Fruit fly (Drosophila melanogaster) whole organism, embryonic: ENCODE results near the gene Osi20.
A peak's percentile ranks its signal among the peaks of the same experiment; 100 is the strongest.

Source experiments
- ATbp ChIP-seq: fragments of 200-800 bp; sonication (Bioruptor generic); optimal IDR thresholded peaks from 2 replicates; lab custom pipeline; 2017; ENCODE audit warnings: missing biosample characterization, mild to moderate bottlenecking, missing genetic modification characterization, missing genetic modification reagents
- Abd-B ChIP-seq: fragments of 200-800 bp; sonication (Bioruptor generic); optimal IDR thresholded peaks from 2 replicates; lab custom pipeline; 2018; ENCODE audit warnings: missing biosample characterization, mild to moderate bottlenecking, missing genetic modification characterization, moderate library complexity
- Awh ChIP-seq: fragments of 200-800 bp; sonication (Bioruptor generic); IDR thresholded peaks from 2 replicates; pipeline ENCODE4, ENCODE4 v1.3.6; 2022; ENCODE audit warnings: missing biosample characterization, missing genetic modification characterization
- BEAF-32 ChIP-seq: fragments of 200-800 bp; sonication (Bioruptor generic); optimal IDR thresholded peaks from 3 replicates; lab custom pipeline; 2017; ENCODE audit warnings: missing biosample characterization, missing genetic modification characterization, mild to moderate bottlenecking, moderate library complexity, missing genetic modification reagents
- CG10147 ChIP-seq: fragments of 200-800 bp; sonication (Bioruptor generic); optimal IDR thresholded peaks from 2 replicates; lab custom pipeline; 2019; ENCODE audit warnings: missing biosample characterization, mild to moderate bottlenecking, missing genetic modification characterization, moderate library complexity
- CG14860 ChIP-seq: fragments of 200-800 bp; sonication (Bioruptor generic); IDR thresholded peaks from 3 replicates; pipeline ENCODE4 v1.3.6; 2022; ENCODE audit warnings: missing biosample characterization, missing genetic modification characterization; ENCODE audit not compliant: partially characterized antibody
- CG1602 ChIP-seq: fragments of 200-800 bp; sonication (Bioruptor generic); optimal IDR thresholded peaks from 3 replicates; lab custom pipeline; 2016; ENCODE audit warnings: missing biosample characterization, missing genetic modification characterization
- CG17829 ChIP-seq: fragments of 200-800 bp; optimal IDR thresholded peaks from 2 replicates; lab custom pipeline; 2019; ENCODE audit warnings: missing biosample characterization, mild to moderate bottlenecking, missing genetic modification characterization, moderate library complexity
- CG17912 ChIP-seq: fragments of 200-800 bp; sonication (Bioruptor generic); optimal IDR thresholded peaks from 2 replicates; lab custom pipeline; 2018; ENCODE audit warnings: missing biosample characterization, mild to moderate bottlenecking, missing genetic modification characterization
- CG18476 ChIP-seq: fragments of 200-800 bp; sonication (Bioruptor generic); optimal IDR thresholded peaks from 2 replicates; lab custom pipeline; 2016; ENCODE audit warnings: missing biosample characterization, mild to moderate bottlenecking, missing genetic modification characterization
- CG32532 ChIP-seq: fragments of 200-800 bp; sonication (Bioruptor generic); IDR thresholded peaks from 2 replicates; pipeline ENCODE4 v1.3.6; 2022; ENCODE audit warnings: missing biosample characterization, missing genetic modification characterization
- CG32772 ChIP-seq: fragments of 200-800 bp; sonication (Bioruptor generic); IDR thresholded peaks from 2 replicates; pipeline ENCODE4 v1.3.6; 2022; ENCODE audit warnings: missing biosample characterization, missing genetic modification characterization
- CG34224 ChIP-seq: fragments of 200-800 bp; sonication (Bioruptor generic); IDR thresholded peaks from 3 replicates; pipeline ENCODE4 v1.3.6; 2022; ENCODE audit warnings: missing biosample characterization, missing genetic modification characterization; ENCODE audit not compliant: partially characterized antibody
- CG34376 ChIP-seq: fragments of 200-800 bp; sonication (Bioruptor generic); optimal IDR thresholded peaks from 2 replicates; lab custom pipeline; 2018; ENCODE audit warnings: missing biosample characterization, mild to moderate bottlenecking, missing genetic modification characterization
- CG3995 ChIP-seq: fragments of 200-800 bp; sonication (Bioruptor generic); optimal IDR thresholded peaks from 3 replicates; lab custom pipeline; 2016; ENCODE audit warnings: missing biosample characterization, missing genetic modification characterization
- CG4617 ChIP-seq: fragments of 200-800 bp; sonication (Bioruptor generic); optimal IDR thresholded peaks from 3 replicates; lab custom pipeline; 2016; ENCODE audit warnings: missing biosample characterization, missing genetic modification characterization, borderline replicate concordance
- CHES-1-like ChIP-seq: fragments of 200-800 bp; sonication (Bioruptor generic); optimal IDR thresholded peaks from 2 replicates; lab custom pipeline; 2016; ENCODE audit warnings: missing biosample characterization, missing genetic modification characterization
- Dek ChIP-seq: fragments of 200-800 bp; sonication (Bioruptor generic); optimal IDR thresholded peaks from 3 replicates; lab custom pipeline; 2019; ENCODE audit warnings: missing biosample characterization, mild to moderate bottlenecking, missing genetic modification characterization, moderate library complexity
- Dfd ChIP-seq, 2 experiments: fragments of >200 bp; optimal IDR thresholded peaks; 2 replicates each; lab custom pipeline; 2017; ENCODE audit warnings: missing biosample characterization in 2 of 2, missing genetic modification characterization in 2 of 2
- Dip2 ChIP-seq: fragments of 200-800 bp; sonication (Bioruptor generic); IDR thresholded peaks from 2 replicates; pipeline ENCODE4 v1.3.6; 2022; ENCODE audit warnings: missing biosample characterization, missing genetic modification characterization
- Drgx ChIP-seq: fragments of 200-800 bp; sonication (Bioruptor generic); IDR thresholded peaks from 2 replicates; pipeline ENCODE4 v1.3.6; 2022; ENCODE audit warnings: missing biosample characterization, missing genetic modification characterization
- Eip74EF ChIP-seq, 2 experiments: fragments of 200-800 bp in 1 of 2; fragments of >200 bp in 1 of 2; sonication (Bioruptor generic) in 1 of 2; optimal IDR thresholded peaks; 2 replicates each; lab custom pipeline; 2017 to 2019; ENCODE audit warnings: missing biosample characterization in 2 of 2, missing genetic modification characterization in 2 of 2, mild to moderate bottlenecking in 1 of 2, moderate library complexity in 1 of 2
- HmgZ ChIP-seq: fragments of 200-800 bp; sonication (Bioruptor generic); optimal IDR thresholded peaks from 2 replicates; lab custom pipeline; 2018; ENCODE audit warnings: missing biosample characterization, mild to moderate bottlenecking, missing genetic modification characterization
- Lim3 ChIP-seq: fragments of 200-800 bp; sonication (Bioruptor generic); IDR thresholded peaks from 2 replicates; pipeline ENCODE4 v1.3.6; 2022; ENCODE audit warnings: missing biosample characterization, missing genetic modification characterization
- Myb ChIP-seq: fragments of 200-800 bp; sonication (Bioruptor generic); optimal IDR thresholded peaks from 2 replicates; lab custom pipeline; 2016; ENCODE audit warnings: missing biosample characterization, missing genetic modification characterization
- Ptx1 ChIP-seq: fragments of 200-800 bp; sonication (Bioruptor generic); IDR thresholded peaks from 2 replicates; pipeline ENCODE4 v1.3.6; 2022; ENCODE audit warnings: missing biosample characterization, missing genetic modification characterization
- Scr ChIP-seq: fragments of 200-800 bp; sonication (Bioruptor generic); IDR thresholded peaks from 2 replicates; pipeline ENCODE4 v1.3.6; 2022; ENCODE audit warnings: missing biosample characterization, missing genetic modification characterization; ENCODE audit not compliant: partially characterized antibody
- Stat92E ChIP-seq, 3 experiments: fragments of >200 bp in 2 of 3; fragments of 200-800 bp in 1 of 3; sonication (Bioruptor generic) in 1 of 3; optimal IDR thresholded peaks; 2 replicates each; lab custom pipeline; 2017 to 2019; ENCODE audit warnings: missing biosample characterization in 3 of 3, missing genetic modification characterization in 3 of 3, mild to moderate bottlenecking in 1 of 3, moderate library complexity in 1 of 3
- Taf1 ChIP-seq: fragments of 200-800 bp; sonication (Bioruptor generic); IDR thresholded peaks from 2 replicates; pipeline ENCODE4 v1.3.6; 2022; ENCODE audit warnings: missing biosample characterization, missing genetic modification characterization
- Xbp1 ChIP-seq: fragments of 200-800 bp; sonication (Bioruptor generic); optimal IDR thresholded peaks from 3 replicates; lab custom pipeline; 2016; ENCODE audit warnings: missing biosample characterization, mild to moderate bottlenecking, missing genetic modification characterization
- ac ChIP-seq: fragments of 200-800 bp; sonication (Bioruptor generic); optimal IDR thresholded peaks from 3 replicates; lab custom pipeline; 2017; ENCODE audit warnings: missing biosample characterization, mild to moderate bottlenecking, missing genetic modification characterization
- ato ChIP-seq: fragments of 200-800 bp; sonication (Bioruptor generic); IDR thresholded peaks from 2 replicates; pipeline ENCODE4 v1.3.6; 2022; ENCODE audit warnings: missing biosample characterization, missing genetic modification characterization; ENCODE audit not compliant: partially characterized antibody
- cato ChIP-seq: fragments of 200-800 bp; sonication (Bioruptor generic); optimal IDR thresholded peaks from 2 replicates; lab custom pipeline; 2016; ENCODE audit warnings: missing biosample characterization, missing genetic modification characterization, borderline replicate concordance
- cg ChIP-seq: fragments of 200-800 bp; sonication (Bioruptor generic); optimal IDR thresholded peaks from 3 replicates; lab custom pipeline; 2019; ENCODE audit warnings: missing biosample characterization, mild to moderate bottlenecking, missing genetic modification characterization, moderate library complexity
- chif ChIP-seq, 2 experiments: fragments of 200-800 bp; sonication (Bioruptor generic); optimal IDR thresholded peaks; 3 replicates each; lab custom pipeline; 2016; ENCODE audit warnings: missing biosample characterization in 2 of 2, missing genetic modification characterization in 2 of 2
- chn ChIP-seq: fragments of 200-800 bp; sonication (Bioruptor generic); optimal IDR thresholded peaks from 2 replicates; lab custom pipeline; 2016; ENCODE audit warnings: missing biosample characterization, missing genetic modification characterization
- ci ChIP-seq: fragments of 200-800 bp; sonication (Bioruptor generic); IDR thresholded peaks from 3 replicates; pipeline ENCODE4 v1.3.6; 2022; ENCODE audit warnings: missing biosample characterization, missing genetic modification characterization
- corto ChIP-seq: fragments of 200-800 bp; sonication (Bioruptor generic); optimal IDR thresholded peaks from 2 replicates; lab custom pipeline; 2016; ENCODE audit warnings: missing biosample characterization, mild to moderate bottlenecking, missing genetic modification characterization, moderate library complexity
- crol ChIP-seq: fragments of 200-800 bp; sonication (Bioruptor generic); IDR thresholded peaks from 2 replicates; pipeline ENCODE4 v1.3.6; 2022; ENCODE audit warnings: missing biosample characterization, missing genetic modification characterization
- ftz-f1 ChIP-seq: fragments of 200-800 bp; sonication (Bioruptor generic); optimal IDR thresholded peaks from 2 replicates; lab custom pipeline; 2016; ENCODE audit warnings: missing biosample characterization, missing genetic modification characterization
- gem ChIP-seq: fragments of 200-800 bp; sonication (Bioruptor generic); optimal IDR thresholded peaks from 2 replicates; lab custom pipeline; 2019; ENCODE audit warnings: missing biosample characterization, mild to moderate bottlenecking, missing genetic modification characterization, moderate library complexity
- kni ChIP-seq: fragments of 200-800 bp; sonication (Bioruptor generic); optimal IDR thresholded peaks from 3 replicates; lab custom pipeline; 2017; ENCODE audit warnings: mild to moderate bottlenecking, missing biosample characterization, missing genetic modification reagents, missing genetic modification characterization
- lov ChIP-seq, 2 experiments: fragments of 200-800 bp in 1 of 2; fragments of >200 bp in 1 of 2; sonication (Bioruptor generic) in 1 of 2; IDR thresholded peaks in 1 of 2; optimal IDR thresholded peaks in 1 of 2; 2 replicates in 1 of 2; 3 replicates in 1 of 2; pipeline versions ENCODE4 v1.3.6 to Lab custom; 2017 to 2022; ENCODE audit warnings: missing biosample characterization in 1 of 2, missing genetic modification characterization in 1 of 2
- otp ChIP-seq: fragments of 200-800 bp; sonication (Bioruptor generic); IDR thresholded peaks from 3 replicates; pipeline ENCODE4, ENCODE4 v1.3.6; 2022; ENCODE audit warnings: missing biosample characterization, missing genetic modification characterization
- pho ChIP-seq: fragments of 200-800 bp; sonication (Bioruptor generic); optimal IDR thresholded peaks from 2 replicates; lab custom pipeline; 2016; ENCODE audit warnings: missing biosample characterization, missing genetic modification characterization
- run ChIP-seq: fragments of 200-800 bp; sonication (Bioruptor generic); optimal IDR thresholded peaks from 3 replicates; lab custom pipeline; 2018; ENCODE audit warnings: missing biosample characterization, mild to moderate bottlenecking, missing genetic modification characterization
- sima ChIP-seq: fragments of 200-800 bp; sonication (Bioruptor generic); optimal IDR thresholded peaks from 2 replicates; lab custom pipeline; 2016; ENCODE audit warnings: missing biosample characterization, missing genetic modification characterization
- toy ChIP-seq: fragments of 200-800 bp; sonication (Bioruptor generic); IDR thresholded peaks from 2 replicates; pipeline ENCODE4 v1.3.6; 2022; ENCODE audit warnings: missing biosample characterization, missing genetic modification characterization
- usp ChIP-seq: fragments of >200 bp; optimal IDR thresholded peaks from 2 replicates; lab custom pipeline; 2017; ENCODE audit warnings: missing biosample characterization, missing genetic modification characterization
- zf30C ChIP-seq: fragments of 200-800 bp; sonication (Bioruptor generic); optimal IDR thresholded peaks from 3 replicates; lab custom pipeline; 2018; ENCODE audit warnings: missing biosample characterization, mild to moderate bottlenecking, missing genetic modification characterization

Osi20 gene

dm6 chr3R:6368100-6368499 lies 28.2 kb downstream of the Osi20 start, which contains the start of gene CG42724 (continued):
- peak; percentile 66 for TF ChIP-seq Myb
- TF ChIP-seq CG3995 (GFP tag; lab: Kevin White, UChicago): peak; percentile 92
- no peak for TF ChIP-seq toy
- peak; percentile 68 for TF ChIP-seq CG32532 (GFP tag; lab: Robert Waterston, UW)
- TF ChIP-seq kni (GFP tag; lab: Kevin White, UChicago): no peak
- no peak for TF ChIP-seq crol (GFP tag; lab: Robert Waterston, UW)
- no peak for TF ChIP-seq corto (GFP tag; lab: Kevin White, UChicago)
- TF ChIP-seq usp (GFP tag; lab: Kevin White, UChicago): no peak
- TF ChIP-seq ac: no peak
- no peak for TF ChIP-seq CG10147 (GFP tag; lab: Kevin White, UChicago)
- TF ChIP-seq CG1602 (GFP tag; lab: Kevin White, UChicago): peak; percentile 54
- peak; percentile 79 for TF ChIP-seq ci
- no peak for TF ChIP-seq Lim3 (GFP tag; lab: Robert Waterston, UW)
- TF ChIP-seq chif (GFP tag; optimal IDR thresholded peaks at IDR 0.05; lab: Kevin White, UChicago): peak; percentile 32 to 65
- no peak for TF ChIP-seq Awh (GFP tag; lab: Robert Waterston, UW)
- peak; percentile 88 for TF ChIP-seq CHES-1-like
- TF ChIP-seq Dfd (GFP tag; optimal IDR thresholded peaks at IDR 0.05; lab: Kevin White, UChicago): no peak
- TF ChIP-seq ATbp (GFP tag; lab: Kevin White, UChicago): no peak
- peak; percentile 59 for TF ChIP-seq HmgZ
- no peak for TF ChIP-seq zf30C (GFP tag; lab: Kevin White, UChicago)
- no peak for TF ChIP-seq cato (GFP tag; lab: Kevin White, UChicago)
- TF ChIP-seq ato (GFP tag; lab: Robert Waterston, UW): no peak
- TF ChIP-seq CG17829: no peak
- peak; percentile 74 for TF ChIP-seq pho (GFP tag; lab: Kevin White, UChicago)
- no peak for TF ChIP-seq Eip74EF (GFP tag; optimal IDR thresholded peaks at IDR 0.05; lab: Kevin White, UChicago)
- TF ChIP-seq chn (GFP tag; lab: Kevin White, UChicago): peak; percentile 80
- no peak for TF ChIP-seq Dip2 (GFP tag; lab: Robert Waterston, UW)
- TF ChIP-seq ftz-f1: no peak
- TF ChIP-seq Dek (tag; lab: Kevin White, UChicago): no peak
- no peak for TF ChIP-seq Abd-B (GFP tag; lab: Kevin White, UChicago)
- no peak for TF ChIP-seq Drgx
- no peak for TF ChIP-seq gem (tag; lab: Kevin White, UChicago)
- peak; percentile 35 for TF ChIP-seq Scr (GFP tag; lab: Robert Waterston, UW)
- peak; percentile 67 for TF ChIP-seq Xbp1 (GFP tag; lab: Kevin White, UChicago)
- TF ChIP-seq CG18476 (GFP tag; lab: Kevin White, UChicago): no peak
- peak; percentile 89 for TF ChIP-seq CG4617 (GFP tag; lab: Kevin White, UChicago)
- TF ChIP-seq lov (optimal IDR thresholded peaks at IDR 0.05; lab: Kevin White, UChicago): no peak
- 0 out of 3 replicates have a peak, but pooled peaks have one; percentile 32 for TF ChIP-seq lov (GFP tag; IDR thresholded peaks at IDR 0.05; lab: Robert Waterston, UW)
- TF ChIP-seq otp: peak; percentile 49; the same call in 1 of the 3 replicates
- peak; percentile 59 for TF ChIP-seq BEAF-32
- no peak for TF ChIP-seq cg
- TF ChIP-seq CG34224 (GFP tag; lab: Robert Waterston, UW): no peak
- no peak for TF ChIP-seq Taf1 (GFP tag; lab: Robert Waterston, UW)
- no peak for TF ChIP-seq CG17912 (GFP tag; lab: Kevin White, UChicago)
- no peak for TF ChIP-seq CG14860 (GFP tag; lab: Robert Waterston, UW)
- TF ChIP-seq Ptx1 (GFP tag; lab: Robert Waterston, UW): peak; percentile 74
- peak; percentile 13 for TF ChIP-seq CG34376 (GFP tag; lab: Kevin White, UChicago)
- TF ChIP-seq CG32772 (GFP tag; lab: Robert Waterston, UW): peak; percentile 57
- TF ChIP-seq run: no peak
- no peak for TF ChIP-seq sima (GFP tag; lab: Kevin White, UChicago)
- no peak for TF ChIP-seq Stat92E (GFP tag; optimal IDR thresholded peaks at IDR 0.05; lab: Kevin White, UChicago)
